Fruit fly (Drosophila melanogaster) whole organism, adult: ENCODE measurements around the gene CG3662.

Source experiments
- CG11617 ChIP-seq: fragments of 200-800 bp; sonication (Bioruptor generic); optimal IDR thresholded peaks from 2 replicates; lab custom pipeline; 2017; ENCODE audit warnings: mild to moderate bottlenecking, missing biosample characterization, missing genetic modification reagents, missing genetic modification characterization
- CG12768 ChIP-seq: fragments of 200-800 bp; sonication (Bioruptor generic); optimal IDR thresholded peaks from 2 replicates; lab custom pipeline; 2017; ENCODE audit warnings: missing biosample characterization, missing genetic modification characterization, mild to moderate bottlenecking, moderate library complexity, missing genetic modification reagents
- CG1620 ChIP-seq: fragments of 200-800 bp; sonication (Bioruptor generic); optimal IDR thresholded peaks from 2 replicates; lab custom pipeline; 2016; ENCODE audit warnings: missing biosample characterization, missing genetic modification characterization
- CG33017 ChIP-seq: fragments of 200-800 bp; sonication (Bioruptor generic); optimal IDR thresholded peaks from 2 replicates; lab custom pipeline; 2018; ENCODE audit warnings: missing biosample characterization, mild to moderate bottlenecking, missing genetic modification characterization, moderate library complexity
- Clk ChIP-seq: fragments of 200-800 bp; sonication (Bioruptor generic); optimal IDR thresholded peaks from 2 replicates; lab custom pipeline; 2017; ENCODE audit warnings: missing biosample characterization, missing genetic modification characterization
- Crg-1 ChIP-seq: fragments of 200-800 bp; sonication (Bioruptor generic); optimal IDR thresholded peaks from 2 replicates; lab custom pipeline; 2016; ENCODE audit warnings: missing biosample characterization, missing genetic modification characterization
- Mnt ChIP-seq: fragments of 200-800 bp; sonication (Bioruptor generic); optimal IDR thresholded peaks from 2 replicates; lab custom pipeline; 2016; ENCODE audit warnings: missing biosample characterization, mild to moderate bottlenecking, missing genetic modification characterization
- bab1 ChIP-seq: fragments of 200-800 bp; sonication (Bioruptor generic); optimal IDR thresholded peaks from 3 replicates; lab custom pipeline; 2019; ENCODE audit warnings: missing biosample characterization, mild to moderate bottlenecking, missing genetic modification characterization, moderate library complexity
- kay ChIP-seq: fragments of 200-800 bp; sonication (Bioruptor generic); peaks from one replicate; lab custom pipeline; 2016; ENCODE audit warnings: missing biosample characterization, missing genetic modification characterization, borderline replicate concordance
- pad ChIP-seq: fragments of 200-800 bp; sonication (Bioruptor generic); optimal IDR thresholded peaks from 3 replicates; lab custom pipeline; 2017; ENCODE audit warnings: missing biosample characterization, missing genetic modification characterization, mild to moderate bottlenecking, moderate library complexity, missing genetic modification reagents
- toe ChIP-seq: fragments of 200-800 bp; sonication (Bioruptor generic); optimal IDR thresholded peaks from 2 replicates; lab custom pipeline; 2016; ENCODE audit warnings: missing biosample characterization, missing genetic modification characterization

dm6 chr2L:868961-869360, 47.9 kb downstream of the CG3662 start:
- TF ChIP-seq Mnt (GFP tag; lab: Kevin White, UChicago) (no peak), CG11617 (GFP tag; lab: Kevin White, UChicago) (no peak), kay (GFP tag; lab: Kevin White, UChicago) (no peak), Crg-1 (no peak), CG33017 (no peak), pad (GFP tag; lab: Kevin White, UChicago) (no peak), toe (GFP tag; lab: Kevin White, UChicago) (no peak), Clk (GFP tag; lab: Kevin White, UChicago) (no peak), CG1620 (no peak), bab1 (GFP tag; lab: Kevin White, UChicago) (no peak), CG12768 (no peak)
